Fruit fly (Drosophila melanogaster): ENCODE measurements around the gene Mec2.

DNA sequence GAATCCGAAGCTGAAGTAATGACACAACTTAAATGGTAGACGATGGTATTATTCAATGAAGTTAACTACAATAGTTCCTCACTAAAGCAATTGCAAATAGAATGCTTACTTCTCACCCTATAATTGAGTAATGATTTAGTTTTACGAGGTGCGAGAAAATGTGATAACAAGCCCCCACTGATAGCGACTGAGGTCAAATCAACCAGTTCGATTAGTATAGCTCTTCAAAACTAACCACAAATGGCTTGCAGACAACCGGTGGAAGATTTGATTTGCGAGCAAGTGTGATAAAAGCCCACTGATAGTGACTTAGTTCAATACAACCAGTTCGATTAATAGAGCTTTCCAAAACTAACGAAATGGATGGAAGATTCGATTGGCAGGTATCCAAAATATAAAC, 51.5 kb downstream of the Mec2 start:
- TF ChIP-seq cic (GFP tag; optimal IDR thresholded peaks at IDR 0.05) (no peak), tj (GFP tag; optimal IDR thresholded peaks at IDR 0.05) (no peak), CG7045 (GFP tag; optimal IDR thresholded peaks at IDR 0.05) (no peak), pad (GFP tag; optimal IDR thresholded peaks at IDR 0.05) (no peak), cnc (optimal IDR thresholded peaks at IDR 0.05) (no peak)
